Fruit fly (Drosophila melanogaster): ENCODE results near the gene Hs2st.

Hs2st gene

dm6 chr2L:19434260-19434659, 10.3 kb downstream of the Hs2st start:
- TF ChIP-seq CTCF (optimal IDR thresholded peaks at IDR 0.05) (no peak), CG8478 (optimal IDR thresholded peaks at IDR 0.05) (no peak)

DNA sequence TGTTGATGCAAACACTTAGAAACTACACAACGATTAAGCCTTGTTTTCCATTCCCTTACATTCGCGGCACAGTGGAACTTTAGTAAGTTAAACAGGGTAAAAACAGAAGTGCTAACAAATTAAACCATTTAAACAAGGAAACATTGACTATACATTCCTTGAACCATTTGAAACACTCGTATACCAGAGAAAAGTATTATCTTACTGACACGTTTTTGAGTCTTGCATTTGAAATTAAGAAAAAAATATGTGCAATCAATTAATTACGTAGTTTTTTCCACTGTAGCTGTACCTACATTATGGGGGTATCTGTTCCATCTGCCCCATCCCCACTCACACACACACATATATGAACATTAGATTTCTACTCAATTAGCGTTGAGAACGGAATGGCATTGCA, 11.3 kb downstream of the Hs2st start:
- TF ChIP-seq CG8478 (optimal IDR thresholded peaks at IDR 0.05) (no peak), CTCF (optimal IDR thresholded peaks at IDR 0.05) (no peak)

DNA sequence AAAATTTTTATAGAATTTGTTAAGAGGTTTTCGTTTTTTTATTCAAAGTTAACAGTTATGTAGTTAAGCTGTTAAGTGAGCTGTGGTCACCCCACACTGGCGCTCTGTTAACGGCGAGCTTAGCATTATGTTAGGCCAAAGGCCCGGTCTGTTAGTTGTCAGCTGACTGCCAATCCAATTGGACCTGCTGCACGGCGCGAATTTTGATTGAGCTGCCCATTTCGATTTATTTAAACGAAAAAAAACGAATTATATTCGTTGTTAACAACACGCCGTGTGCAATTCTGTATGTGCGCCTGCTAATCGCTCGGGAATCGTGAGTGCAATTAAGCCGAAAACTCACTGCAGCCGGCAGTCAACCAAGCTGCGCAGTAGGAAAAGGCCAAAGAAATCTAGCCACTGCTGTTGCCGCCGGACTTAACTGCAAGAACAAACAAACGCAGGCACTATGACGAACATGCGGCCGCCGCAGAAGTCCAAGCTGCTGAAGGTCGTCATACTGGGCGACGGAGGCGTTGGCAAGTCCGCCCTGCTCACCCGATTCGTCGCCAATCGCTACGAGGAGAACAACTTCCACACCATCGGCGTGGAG, 12.0 kb downstream of the Hs2st start, which contains the start of gene Rab9:
Rab9 (plus strand) TSS at position 151 of the 592 bp plus-strand sequence.
- TF ChIP-seq CG8478 (optimal IDR thresholded peaks at IDR 0.05) (no peak), CTCF (optimal IDR thresholded peaks at IDR 0.05) (no peak)

- TF ChIP-seq CG8478 (optimal IDR thresholded peaks at IDR 0.05) (no peak), CTCF (optimal IDR thresholded peaks at IDR 0.05) (peak; percentile 30 to 37)
Observed at dm6 chr2L:19430343-19430742, 14.2 kb downstream of the Hs2st start, which contains the start of gene RtcB. RtcB (plus strand) TSS chr2L:19430643.

DNA sequence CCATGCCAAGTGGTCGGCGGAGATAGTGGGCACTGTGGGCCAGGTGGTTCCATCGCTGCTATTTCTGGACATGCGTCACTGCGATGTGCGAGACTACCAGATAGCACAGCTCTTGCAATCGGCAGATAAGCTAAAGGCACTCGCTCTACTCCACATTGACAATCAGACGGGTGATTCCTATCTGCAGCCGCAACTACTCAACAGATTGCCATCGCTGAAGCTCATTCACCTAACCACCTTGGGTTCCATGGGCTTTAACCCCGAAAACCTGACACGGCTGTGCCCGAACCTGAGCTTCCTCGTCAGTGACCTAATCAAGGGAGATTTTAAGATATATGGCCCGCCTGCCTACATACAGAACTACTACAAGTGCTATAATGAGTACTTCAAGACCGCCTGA, 14.8 kb downstream of the Hs2st start:
- no peak for TF ChIP-seq CG8478 (optimal IDR thresholded peaks at IDR 0.05)
- TF ChIP-seq CTCF (optimal IDR thresholded peaks at IDR 0.05), result no peak

DNA sequence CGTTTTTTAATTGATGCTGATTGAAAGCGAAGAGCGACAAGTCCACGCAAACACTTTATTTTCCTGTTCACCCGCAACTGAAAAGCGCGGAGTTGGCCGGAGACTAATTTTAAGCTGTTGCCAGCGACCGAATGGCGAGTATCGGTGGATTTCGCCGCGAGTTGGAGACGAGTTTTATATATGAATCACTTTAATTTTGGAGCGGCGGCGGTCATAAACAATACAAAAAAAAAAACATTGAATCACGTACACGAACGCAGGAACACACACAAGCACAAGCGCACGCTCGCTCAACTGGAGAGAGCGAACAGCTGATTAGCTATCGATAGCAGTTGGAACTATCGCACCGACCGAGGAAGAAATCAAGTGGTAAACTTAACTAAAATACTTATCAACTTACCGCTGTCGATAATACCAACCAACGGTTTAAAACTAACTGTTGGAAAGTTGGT, 18.2 kb downstream of the Hs2st start, which contains the start of gene Pax:
Pax (minus strand) TSS at position 267 of the 452 bp plus-strand sequence.
- TF ChIP-seq CTCF (optimal IDR thresholded peaks at IDR 0.05) (peak in 1 of 2 experiments; percentile 40), CG8478 (optimal IDR thresholded peaks at IDR 0.05) (no peak)

DNA sequence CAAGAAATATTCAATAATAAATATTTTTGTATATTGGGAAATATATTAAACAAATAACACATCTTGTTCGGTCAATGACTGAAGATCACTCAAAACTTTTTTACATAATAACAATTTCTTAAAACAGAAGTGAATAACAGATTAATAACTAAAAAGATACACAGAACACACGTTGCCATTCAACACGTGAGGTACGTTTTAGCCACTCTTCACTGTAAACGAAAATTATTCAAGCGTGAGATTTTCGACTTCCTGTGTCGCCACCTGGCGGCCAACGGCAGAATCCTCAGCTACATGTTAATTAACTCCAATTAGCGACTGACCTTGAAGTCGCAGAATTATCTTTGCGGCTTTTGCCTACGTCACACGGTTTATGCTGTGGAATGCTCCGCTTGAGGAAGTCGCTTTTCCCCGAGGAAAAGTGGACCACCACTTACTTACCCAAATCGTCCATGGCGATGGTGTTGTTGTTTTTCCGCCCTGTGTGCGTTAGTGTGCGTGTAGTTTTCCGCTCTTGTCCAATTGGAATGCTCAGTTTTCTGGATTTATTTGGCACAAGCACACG, 18.7 kb downstream of the Hs2st start:
- TF ChIP-seq CG8478 (optimal IDR thresholded peaks at IDR 0.05) (no peak), CTCF (optimal IDR thresholded peaks at IDR 0.05) (peak; percentile 90 to 98)

- TF ChIP-seq CTCF (optimal IDR thresholded peaks at IDR 0.05), result peak in 1 of 2 experiments; percentile 2
- TF ChIP-seq CG8478 (optimal IDR thresholded peaks at IDR 0.05), result no peak
Observed at dm6 chr2L:19425105-19425504, 19.4 kb downstream of the Hs2st start.

DNA sequence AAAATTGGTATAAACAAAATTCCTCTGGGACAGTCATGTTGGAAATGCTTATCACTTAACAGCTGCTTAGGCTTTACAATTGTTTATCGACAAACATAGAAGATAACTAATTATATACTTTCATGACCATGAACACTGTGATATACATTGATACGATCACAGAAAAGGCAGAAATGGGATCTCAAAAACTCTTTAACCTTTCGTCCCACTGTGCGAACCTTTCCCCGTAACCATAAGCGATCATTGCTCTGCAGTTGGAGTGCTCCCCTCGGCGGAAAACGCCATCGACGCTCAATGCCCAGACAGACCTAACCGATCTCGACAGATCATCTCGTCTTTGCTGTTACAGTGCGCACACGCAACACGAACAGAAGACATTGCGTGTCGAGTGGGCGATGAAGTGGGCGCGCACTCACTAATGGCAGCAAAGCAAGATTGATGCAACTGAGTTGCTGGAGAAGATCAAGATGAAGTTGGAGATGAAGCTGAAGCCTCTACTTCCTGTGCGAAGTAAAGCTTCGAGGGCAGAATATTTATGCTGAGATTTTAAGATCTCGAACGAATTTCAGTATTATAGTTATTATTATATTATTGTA, 20.1 kb downstream of the Hs2st start:
- TF ChIP-seq CG8478 (optimal IDR thresholded peaks at IDR 0.05) (no peak), CTCF (optimal IDR thresholded peaks at IDR 0.05) (no peak)

dm6 chr2L:19423467-19424122, 21.0 kb downstream of the Hs2st start, which contains the start of the genes Alp12 and CG13085:
Alp12 (plus strand) TSS chr2L:19424050.
CG13085 (plus strand) TSS chr2L:19424050.
- no peak for TF ChIP-seq CG8478 (optimal IDR thresholded peaks at IDR 0.05)
- no peak for TF ChIP-seq CTCF (optimal IDR thresholded peaks at IDR 0.05)

DNA sequence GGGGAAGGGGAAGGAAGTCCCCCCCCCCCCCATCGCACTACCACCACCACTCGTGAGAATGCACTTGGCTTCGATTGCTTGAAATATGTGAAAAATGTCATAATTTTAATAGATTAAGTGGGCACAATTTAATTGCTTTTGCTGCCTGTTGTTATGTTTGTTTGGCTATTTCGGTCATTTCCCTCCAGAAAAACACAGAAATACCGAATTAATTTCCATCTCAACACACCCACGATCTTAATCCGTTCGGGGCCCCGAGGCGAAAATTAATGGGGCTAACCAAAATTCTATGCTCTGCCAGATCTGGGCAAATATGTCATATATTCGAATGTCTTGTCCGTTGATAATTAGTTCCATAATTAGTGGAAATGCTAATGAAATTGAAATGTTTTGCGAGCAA, 21.9 kb downstream of the Hs2st start:
- no peak for TF ChIP-seq CTCF (optimal IDR thresholded peaks at IDR 0.05)
- TF ChIP-seq CG8478 (optimal IDR thresholded peaks at IDR 0.05), result no peak

DNA sequence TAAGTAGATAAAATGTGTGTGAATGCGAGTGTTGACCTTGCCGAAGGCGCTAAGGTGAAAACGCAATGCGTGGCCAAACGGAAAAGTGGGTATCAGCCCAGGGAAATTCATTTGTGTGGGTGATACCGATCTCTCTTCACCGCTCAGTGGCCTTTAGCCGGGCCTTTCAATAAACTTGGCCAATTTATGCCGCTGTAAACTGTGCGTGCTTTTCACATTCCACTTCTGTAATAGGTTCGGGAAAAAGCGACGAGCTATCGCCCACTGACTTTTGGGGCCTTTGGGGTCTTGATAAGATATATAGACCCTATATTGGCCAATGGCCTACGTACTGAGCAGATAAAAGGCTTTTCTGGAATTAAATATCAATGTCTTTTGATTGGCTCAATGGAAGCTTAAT, 23.0 kb downstream of the Hs2st start:
- TF ChIP-seq CTCF (optimal IDR thresholded peaks at IDR 0.05) (no peak), CG8478 (optimal IDR thresholded peaks at IDR 0.05) (no peak)

- TF ChIP-seq CG8478 (optimal IDR thresholded peaks at IDR 0.05), result no peak
- TF ChIP-seq CTCF (optimal IDR thresholded peaks at IDR 0.05), result no peak
Observed at dm6 chr2L:19418872-19419271, 25.7 kb downstream of the Hs2st start, which contains the start of gene lectin-37Db. lectin-37Db (plus strand) TSS chr2L:19419075.

DNA sequence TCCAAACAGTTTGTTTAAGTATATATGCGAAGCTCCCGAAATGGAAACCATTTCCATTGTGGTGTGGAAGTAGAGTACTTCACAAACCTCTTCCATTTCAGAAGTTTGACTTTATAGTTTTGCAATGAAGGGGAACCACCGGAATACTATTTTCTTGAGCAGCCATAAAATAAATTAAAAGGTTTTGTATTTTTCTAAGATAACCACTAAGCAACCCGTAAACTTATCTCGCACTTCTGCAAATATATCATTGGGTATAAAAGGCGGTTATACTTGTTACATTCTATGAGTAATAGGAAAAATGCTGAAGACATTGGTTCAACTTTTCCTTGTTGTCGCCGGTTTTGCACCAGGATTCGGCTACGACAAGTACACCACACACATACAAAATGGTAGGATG, 26.5 kb downstream of the Hs2st start, which contains the start of gene lectin-37Da:
lectin-37Da (plus strand) TSS at position 301 of the 400 bp plus-strand sequence.
- no peak for TF ChIP-seq CTCF (optimal IDR thresholded peaks at IDR 0.05)
- no peak for TF ChIP-seq CG8478 (optimal IDR thresholded peaks at IDR 0.05)
